Worm (Caenorhabditis elegans) whole organism, late embryonic: ENCODE measurements around the gene cuc-1.

Experiments used
- C38D4.7 ChIP-seq: fragments of 200-800 bp; sonication (Bioruptor generic); optimal IDR thresholded peaks from 2 replicates; lab custom pipeline; 2018; ENCODE audit warnings: mild to moderate bottlenecking, missing genetic modification characterization, moderate library complexity, missing compliant biosample characterization
- F13H6.1 ChIP-seq: sonication (generic microtip); optimal IDR thresholded peaks from 2 replicates; lab custom pipeline; 2016; ENCODE audit warnings: missing genetic modification characterization, missing compliant biosample characterization
- K09A11.1 ChIP-seq: sonication (generic microtip); optimal IDR thresholded peaks from 2 replicates; lab custom pipeline; 2017; ENCODE audit warnings: antibody characterized with exemption, mild to moderate bottlenecking, missing genetic modification characterization, missing compliant biosample characterization; ENCODE audit not compliant: insufficient read depth
- T23F11.4 ChIP-seq: fragments of 200-800 bp; sonication (Bioruptor generic); optimal IDR thresholded peaks from 2 replicates; lab custom pipeline; 2018; ENCODE audit warnings: mild to moderate bottlenecking, missing genetic modification characterization, missing compliant biosample characterization
- Y22D7AL.16 ChIP-seq: sonication (generic microtip); optimal IDR thresholded peaks from 2 replicates; lab custom pipeline; 2016; ENCODE audit warnings: missing genetic modification characterization, missing compliant biosample characterization
- ahr-1 ChIP-seq: sonication (generic microtip); optimal IDR thresholded peaks from 2 replicates; lab custom pipeline; 2016; ENCODE audit warnings: missing genetic modification characterization, missing compliant biosample characterization
- ama-1 ChIP-seq: fragments of 150-350 bp; optimal IDR thresholded peaks from 2 replicates; lab custom pipeline; 2014
- ceh-18 ChIP-seq: sonication (generic microtip); optimal IDR thresholded peaks from 2 replicates; lab custom pipeline; 2016; ENCODE audit warnings: missing genetic modification characterization, missing compliant biosample characterization
- ceh-19 ChIP-seq: fragments of 200-800 bp; sonication (Bioruptor generic); optimal IDR thresholded peaks from 2 replicates; lab custom pipeline; 2018; ENCODE audit warnings: mild to moderate bottlenecking, missing genetic modification characterization, missing compliant biosample characterization
- ceh-24 ChIP-seq: sonication (generic microtip); optimal IDR thresholded peaks from 2 replicates; lab custom pipeline; 2016; ENCODE audit warnings: mild to moderate bottlenecking, missing genetic modification characterization, missing compliant biosample characterization
- ceh-30 ChIP-seq: fragments of 150-350 bp; optimal IDR thresholded peaks from 2 replicates; lab custom pipeline; 2014; ENCODE audit warnings: missing biosample characterization, missing genetic modification characterization
- ceh-6 ChIP-seq: fragments of 200-800 bp; sonication (Bioruptor generic); optimal IDR thresholded peaks from 2 replicates; lab custom pipeline; 2018; ENCODE audit warnings: mild to moderate bottlenecking, missing genetic modification characterization, missing compliant biosample characterization
- dmd-4 ChIP-seq: sonication (generic microtip); optimal IDR thresholded peaks from 2 replicates; lab custom pipeline; 2016; ENCODE audit warnings: borderline replicate concordance, missing genetic modification characterization, missing compliant biosample characterization
- dve-1 ChIP-seq: sonication (generic microtip); optimal IDR thresholded peaks from 2 replicates; lab custom pipeline; 2017; ENCODE audit warnings: antibody characterized with exemption, mild to moderate bottlenecking, missing genetic modification characterization, missing compliant biosample characterization
- elt-4 ChIP-seq: sonication (generic microtip); optimal IDR thresholded peaks from 2 replicates; lab custom pipeline; 2016; ENCODE audit warnings: missing genetic modification characterization, missing compliant biosample characterization
- eyg-1 ChIP-seq: sonication (generic microtip); optimal IDR thresholded peaks from 2 replicates; lab custom pipeline; 2016; ENCODE audit warnings: missing genotype, missing genetic modification characterization, missing compliant biosample characterization
- fax-1 ChIP-seq: sonication (generic microtip); optimal IDR thresholded peaks from 2 replicates; lab custom pipeline; 2016; ENCODE audit warnings: missing genotype, missing genetic modification characterization, missing compliant biosample characterization
- fkh-10 ChIP-seq: fragments of 150-350 bp; optimal IDR thresholded peaks from 2 replicates; lab custom pipeline; 2014; ENCODE audit warnings: missing biosample characterization, missing genetic modification reagents, missing genetic modification characterization
- hlh-15 ChIP-seq: sonication (generic microtip); optimal IDR thresholded peaks from 2 replicates; lab custom pipeline; 2016; ENCODE audit warnings: missing genetic modification characterization, missing compliant biosample characterization
- hlh-30 ChIP-seq: sonication (generic microtip); optimal IDR thresholded peaks from 2 replicates; lab custom pipeline; 2017; ENCODE audit warnings: antibody characterized with exemption, missing genetic modification characterization, missing compliant biosample characterization; ENCODE audit not compliant: insufficient read depth
- hlh-6 ChIP-seq: sonication (generic microtip); optimal IDR thresholded peaks from 2 replicates; lab custom pipeline; 2016; ENCODE audit warnings: missing genotype, missing genetic modification characterization, missing compliant biosample characterization
- lim-6 ChIP-seq: sonication (generic microtip); optimal IDR thresholded peaks from 2 replicates; lab custom pipeline; 2016; ENCODE audit warnings: missing genetic modification characterization, missing compliant biosample characterization
- madf-2 ChIP-seq: sonication (generic microtip); optimal IDR thresholded peaks from 2 replicates; lab custom pipeline; 2017; ENCODE audit warnings: missing genetic modification characterization, missing compliant biosample characterization
- mec-3 ChIP-seq: sonication (generic microtip); optimal IDR thresholded peaks from 2 replicates; lab custom pipeline; 2016; ENCODE audit warnings: borderline replicate concordance, missing genetic modification characterization, missing compliant biosample characterization
- nhr-11 ChIP-seq: fragments of 150-350 bp; optimal IDR thresholded peaks from 2 replicates; lab custom pipeline; 2014; ENCODE audit warnings: missing biosample characterization, missing genetic modification characterization
- nhr-232 ChIP-seq: sonication (generic microtip); optimal IDR thresholded peaks from 2 replicates; lab custom pipeline; 2016; ENCODE audit warnings: missing genetic modification characterization, missing compliant biosample characterization
- npax-4 ChIP-seq: sonication (generic microtip); optimal IDR thresholded peaks from 2 replicates; lab custom pipeline; 2016; ENCODE audit warnings: missing genetic modification characterization, missing compliant biosample characterization
- odd-2 ChIP-seq: sonication (generic microtip); optimal IDR thresholded peaks from 2 replicates; lab custom pipeline; 2017; ENCODE audit warnings: antibody characterized with exemption, mild to moderate bottlenecking, missing genetic modification characterization, missing compliant biosample characterization
- pag-3 ChIP-seq: sonication (generic microtip); optimal IDR thresholded peaks from 2 replicates; lab custom pipeline; 2016; ENCODE audit warnings: missing compliant biosample characterization, missing genetic modification characterization, borderline replicate concordance
- pax-1 ChIP-seq: fragments of 150-350 bp; optimal IDR thresholded peaks from 2 replicates; lab custom pipeline; 2014; ENCODE audit warnings: missing biosample characterization, missing genetic modification characterization
- pha-4 ChIP-seq: fragments of 150-350 bp; optimal IDR thresholded peaks from 2 replicates; lab custom pipeline; 2018; ENCODE audit warnings: missing biosample characterization, missing genetic modification reagents, missing genetic modification characterization
- pros-1 ChIP-seq: fragments of 150-350 bp; optimal IDR thresholded peaks from 2 replicates; lab custom pipeline; 2014; ENCODE audit warnings: missing biosample characterization, missing genetic modification reagents, missing genetic modification characterization
- ref-2 ChIP-seq: sonication (generic microtip); optimal IDR thresholded peaks from 2 replicates; lab custom pipeline; 2016; ENCODE audit warnings: missing genetic modification characterization, missing compliant biosample characterization
- sdc-2 ChIP-seq: sonication (generic microtip); optimal IDR thresholded peaks from 2 replicates; lab custom pipeline; 2016; ENCODE audit warnings: missing genotype, missing genetic modification characterization, missing compliant biosample characterization
- sox-2 ChIP-seq: fragments of 200-800 bp; sonication (Bioruptor generic); IDR thresholded peaks from 2 replicates; pipeline ENCODE4 v1.3.6; 2022; ENCODE audit warnings: missing genetic modification reagents, missing genetic modification characterization, missing compliant biosample characterization
- sox-4 ChIP-seq: sonication (generic microtip); optimal IDR thresholded peaks from 2 replicates; lab custom pipeline; 2017; ENCODE audit warnings: mild to moderate bottlenecking, missing genetic modification characterization, inconsistent platforms, missing compliant biosample characterization
- syd-9 ChIP-seq: sonication (generic microtip); optimal IDR thresholded peaks from 2 replicates; lab custom pipeline; 2016; ENCODE audit warnings: mild to moderate bottlenecking, missing genetic modification characterization, moderate library complexity, missing compliant biosample characterization
- tbx-2 ChIP-seq: sonication (generic microtip); optimal IDR thresholded peaks from 2 replicates; lab custom pipeline; 2016; ENCODE audit warnings: missing genetic modification characterization, missing compliant biosample characterization
- tbx-7 ChIP-seq: sonication (generic microtip); optimal IDR thresholded peaks from 2 replicates; lab custom pipeline; 2016; ENCODE audit warnings: missing genotype, missing genetic modification characterization, missing compliant biosample characterization
- ttx-3 ChIP-seq: sonication (generic microtip); optimal IDR thresholded peaks from 2 replicates; lab custom pipeline; 2016; ENCODE audit warnings: missing genetic modification reagents, missing genetic modification characterization, missing compliant biosample characterization
- unc-3 ChIP-seq, 2 experiments: fragments of 200-800 bp in 1 of 2; sonication (Bioruptor generic) in 1 of 2; sonication (generic microtip) in 1 of 2; conservative IDR thresholded peaks in 1 of 2; optimal IDR thresholded peaks in 1 of 2; 2 replicates each; pipeline versions ENCODE4 v1.3.6 to Lab custom; 2016 to 2022; ENCODE audit warnings: missing compliant biosample characterization in 2 of 2, missing genetic modification characterization in 2 of 2, missing genetic modification reagents in 1 of 2
- unc-55 ChIP-seq: sonication (generic microtip); optimal IDR thresholded peaks from 2 replicates; lab custom pipeline; 2017; ENCODE audit warnings: missing biosample characterization, missing genetic modification reagents, missing genetic modification characterization
- unc-86 ChIP-seq: sonication (generic microtip); optimal IDR thresholded peaks from 2 replicates; lab custom pipeline; 2016; ENCODE audit warnings: missing genetic modification characterization, missing compliant biosample characterization
- zip-5 ChIP-seq: sonication (generic microtip); optimal IDR thresholded peaks from 2 replicates; lab custom pipeline; 2016; ENCODE audit warnings: missing genetic modification characterization, missing compliant biosample characterization
- ztf-16 ChIP-seq: sonication (generic microtip); optimal IDR thresholded peaks from 2 replicates; lab custom pipeline; 2017; ENCODE audit warnings: missing genetic modification characterization, missing compliant biosample characterization

The cuc-1 gene

DNA sequence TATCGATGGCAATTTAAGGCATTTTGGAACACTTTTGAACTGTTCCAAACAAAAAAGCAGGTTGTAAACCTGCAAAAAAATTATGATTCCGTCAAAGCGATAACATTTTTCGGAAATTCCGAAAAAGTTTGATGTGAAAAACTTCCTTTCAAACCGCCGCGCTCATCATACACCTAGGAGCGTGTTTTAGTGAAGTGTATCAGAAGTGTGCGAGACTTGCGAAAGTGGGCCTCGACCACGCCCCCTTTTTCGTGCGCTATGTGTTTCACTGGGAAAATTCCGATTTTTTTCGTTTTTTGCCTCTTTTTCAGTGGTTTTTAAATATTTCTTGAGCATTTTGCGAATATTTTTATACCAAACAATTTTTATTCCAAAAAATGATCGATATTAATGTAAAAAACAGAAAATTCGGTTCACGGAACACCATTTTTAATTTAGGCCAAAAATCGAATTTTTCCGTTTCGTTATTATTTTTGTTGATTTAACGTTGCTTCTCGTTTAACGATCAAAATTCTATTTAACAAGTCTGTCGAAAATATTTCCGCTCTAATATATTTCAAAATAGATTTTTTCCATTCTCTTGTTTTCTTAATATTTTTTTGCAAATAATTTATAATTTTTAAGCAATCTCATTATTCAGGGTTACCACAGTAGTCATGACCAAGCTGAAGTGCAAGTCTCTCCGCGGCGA, 6.1 kb downstream of the cuc-1 start, which contains the start of gene rpl-35 (continued):
- TF ChIP-seq unc-55: peak; percentile 83
- no peak for TF ChIP-seq mec-3 (tag; lab: Kevin White, UChicago)
- TF ChIP-seq zip-5: peak; percentile 49
- TF ChIP-seq ttx-3 (tag; lab: Kevin White, UChicago): peak; percentile 79
- no peak for TF ChIP-seq elt-4
- TF ChIP-seq sox-2 (GFP tag; lab: Robert Waterston, UW): peak; percentile 84
- TF ChIP-seq fkh-10 (GFP tag; lab: Kevin White, UChicago): no peak
- TF ChIP-seq hlh-15: peak; percentile 30
- TF ChIP-seq tbx-7 (tag; lab: Kevin White, UChicago): peak; percentile 75
- peak; percentile 78 for TF ChIP-seq sox-4 (tag; lab: Kevin White, UChicago)
- TF ChIP-seq hlh-30 (tag; lab: Kevin White, UChicago): peak; percentile 88
- peak; percentile 78 for TF ChIP-seq sdc-2
- TF ChIP-seq ahr-1 (tag; lab: Kevin White, UChicago): peak; percentile 79
- TF ChIP-seq ref-2 (tag; lab: Kevin White, UChicago): peak; percentile 99
- TF ChIP-seq ama-1 (lab: Kevin White, UChicago): no peak
- TF ChIP-seq hlh-6 (tag; lab: Kevin White, UChicago): no peak
- peak; percentile 93 for TF ChIP-seq ztf-16 (tag; lab: Kevin White, UChicago)
- TF ChIP-seq fax-1: peak; percentile 58
- TF ChIP-seq unc-86 (tag; lab: Kevin White, UChicago): peak; percentile 98
- no peak for TF ChIP-seq nhr-232
- no peak for TF ChIP-seq pag-3 (tag; lab: Kevin White, UChicago)
- peak; percentile 30 for TF ChIP-seq eyg-1 (tag; lab: Kevin White, UChicago)
- peak; percentile 92 for TF ChIP-seq madf-2 (tag; lab: Kevin White, UChicago)
- TF ChIP-seq tbx-2 (tag; lab: Kevin White, UChicago): peak; percentile 98
- TF ChIP-seq Y22D7AL.16: peak; percentile 42
- peak; percentile 92 for TF ChIP-seq syd-9 (tag; lab: Kevin White, UChicago)
- no peak for TF ChIP-seq pha-4
- TF ChIP-seq ceh-30 (tag; lab: Kevin White, UChicago): peak; percentile 55
- TF ChIP-seq dve-1: peak; percentile 97
- TF ChIP-seq ceh-24: peak; percentile 70
- TF ChIP-seq ceh-6: peak; percentile 75
- TF ChIP-seq unc-3 (GFP tag; conservative IDR thresholded peaks at IDR 0.05; lab: Robert Waterston, UW): peak; percentile 84
- peak; percentile 80 for TF ChIP-seq unc-3 (tag; optimal IDR thresholded peaks at IDR 0.05; lab: Kevin White, UChicago)
- no peak for TF ChIP-seq odd-2 (tag; lab: Kevin White, UChicago)
- TF ChIP-seq dmd-4 (tag; lab: Kevin White, UChicago): peak; percentile 68
- TF ChIP-seq lim-6 (tag; lab: Kevin White, UChicago): peak; percentile 78
- TF ChIP-seq nhr-11 (tag; lab: Kevin White, UChicago): peak; percentile 86
- no peak for TF ChIP-seq npax-4 (tag; lab: Kevin White, UChicago)
- peak; percentile 38 for TF ChIP-seq C38D4.7 (GFP tag; lab: Kevin White, UChicago)
- peak; percentile 100 for TF ChIP-seq ceh-18 (tag; lab: Kevin White, UChicago)
- peak; percentile 89 for TF ChIP-seq pax-1 (tag; lab: Kevin White, UChicago)
- peak; percentile 90 for TF ChIP-seq F13H6.1
- TF ChIP-seq K09A11.1: peak; percentile 91
- peak; percentile 91 for TF ChIP-seq pros-1 (tag; lab: Kevin White, UChicago)
- peak; percentile 79 for TF ChIP-seq ceh-19
- peak; percentile 82 for TF ChIP-seq T23F11.4
